Worm (Caenorhabditis elegans): ENCODE measurements around the gene snr-5.

DNA sequence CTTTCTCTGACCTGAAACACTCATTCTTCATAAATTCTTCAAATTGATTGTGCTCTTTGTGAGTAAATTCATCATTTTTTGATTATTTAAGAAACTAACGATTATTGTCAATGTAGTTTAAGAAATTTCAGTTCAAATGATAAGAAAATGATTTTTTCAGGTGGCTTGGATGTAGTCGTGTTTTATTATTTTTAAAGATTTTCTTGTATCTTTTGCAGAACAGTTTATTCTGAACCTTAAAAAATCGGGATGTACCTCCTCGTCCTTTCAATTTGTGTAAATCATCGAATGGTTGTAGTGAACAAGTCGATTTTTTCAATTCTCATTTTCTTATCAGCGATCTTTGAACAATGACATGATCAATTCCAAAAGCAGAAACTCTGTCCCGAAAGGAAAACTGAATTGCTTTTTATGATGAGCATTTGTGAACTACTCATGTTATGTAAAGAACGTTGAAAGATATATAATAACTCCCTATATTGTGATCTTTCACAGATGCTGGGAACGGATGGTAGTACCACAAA is 3.4 kb downstream of the snr-5 start, which contains the start of gene slc-17.3:
- no peak for TF ChIP-seq ama-1 (optimal IDR thresholded peaks at IDR 0.05)
- no peak for TF ChIP-seq dve-1 (tag; optimal IDR thresholded peaks at IDR 0.05)
- TF ChIP-seq ceh-19 (GFP tag; optimal IDR thresholded peaks at IDR 0.05) = no peak
- no peak for TF ChIP-seq sox-2 (GFP tag; IDR thresholded peaks at IDR 0.05)
- TF ChIP-seq hlh-30 (tag; optimal IDR thresholded peaks at IDR 0.05; ENCODE audit: insufficient read depth) = no peak
- TF ChIP-seq eyg-1 (tag; optimal IDR thresholded peaks at IDR 0.05) = no peak
- TF ChIP-seq ahr-1 (tag; optimal IDR thresholded peaks at IDR 0.05) = no peak
- TF ChIP-seq che-1 (tag; optimal IDR thresholded peaks at IDR 0.05) = no peak
- TF ChIP-seq nhr-11 (tag; optimal IDR thresholded peaks at IDR 0.05) = no peak
- TF ChIP-seq pros-1 (tag; optimal IDR thresholded peaks at IDR 0.05) = no peak
- TF ChIP-seq fkh-10 (GFP tag; optimal IDR thresholded peaks at IDR 0.05) = no peak
- TF ChIP-seq F13H6.1 (tag; optimal IDR thresholded peaks at IDR 0.05) = no peak
- TF ChIP-seq hlh-13 (GFP tag; optimal IDR thresholded peaks at IDR 0.05) = no peak
- TF ChIP-seq dmd-4 (tag; optimal IDR thresholded peaks at IDR 0.05; ENCODE audit: borderline replicate concordance) = no peak
